Worm (Caenorhabditis elegans) whole organism, young adult: ENCODE results near the gene srbc-20.

ENCODE experiments used
- F39B2.1 ChIP-seq: fragments of 200-800 bp; sonication (Bioruptor generic); IDR thresholded peaks from 2 replicates; pipeline ENCODE4 v1.3.6; 2022; ENCODE audit warnings: missing genetic modification reagents, missing genetic modification characterization, missing compliant biosample characterization
- T26A5.8 ChIP-seq: sonication (generic microtip); optimal IDR thresholded peaks from 2 replicates; lab custom pipeline; 2016; ENCODE audit warnings: missing genetic modification characterization, missing compliant biosample characterization
- bed-1 ChIP-seq: fragments of 200-800 bp; sonication (Bioruptor generic); IDR thresholded peaks from 2 replicates; pipeline ENCODE4 v1.3.6; 2022; ENCODE audit warnings: missing genetic modification reagents, missing genetic modification characterization, missing compliant biosample characterization
- hlh-12 ChIP-seq: sonication (generic microtip); optimal IDR thresholded peaks from 2 replicates; lab custom pipeline; 2016; ENCODE audit warnings: missing genetic modification characterization, missing compliant biosample characterization
- lin-26 ChIP-seq: fragments of 200-800 bp; sonication (Bioruptor generic); IDR thresholded peaks from 2 replicates; pipeline ENCODE4 v1.3.6; 2022; ENCODE audit warnings: missing genetic modification reagents, missing genetic modification characterization, missing compliant biosample characterization
- lsy-27 ChIP-seq: sonication (generic microtip); optimal IDR thresholded peaks from 2 replicates; lab custom pipeline; 2017; ENCODE audit warnings: missing genetic modification characterization, mild to moderate bottlenecking, missing compliant biosample characterization, antibody characterized with exemption, missing genotype, borderline replicate concordance; ENCODE audit not compliant: insufficient read depth
- snpc-1.1 ChIP-seq: sonication (generic microtip); optimal IDR thresholded peaks from 2 replicates; lab custom pipeline; 2017; ENCODE audit warnings: missing genetic modification characterization, mild to moderate bottlenecking, missing compliant biosample characterization, antibody characterized with exemption, moderate library complexity, missing genotype, missing genetic modification reagents; ENCODE audit not compliant: insufficient read depth

DNA sequence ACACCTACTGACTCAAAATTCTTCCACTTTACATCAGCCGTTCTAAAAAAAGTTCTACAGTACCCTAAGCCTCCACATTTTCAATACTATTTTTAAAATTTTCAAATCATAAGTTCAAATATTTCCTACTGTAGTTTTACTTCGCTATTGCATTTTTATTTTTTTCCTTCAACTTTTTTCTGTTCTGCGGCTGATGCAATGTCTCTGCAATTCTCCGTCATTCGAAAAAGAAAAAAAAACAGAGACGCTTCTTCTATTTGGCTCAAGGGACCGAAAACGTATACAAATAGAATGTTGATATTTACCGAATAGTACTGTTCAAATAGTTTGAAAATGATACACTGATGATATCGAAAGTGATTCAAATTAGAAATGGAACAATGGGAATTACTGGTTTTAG lies 8.6 kb upstream of the srbc-20 start:
- TF ChIP-seq lin-26 (GFP tag; lab: Robert Waterston, UW) (no peak), hlh-12 (tag; lab: Kevin White, UChicago) (no peak), lsy-27 (tag; lab: Kevin White, UChicago) (no peak), snpc-1.1 (tag; lab: Kevin White, UChicago) (no peak), F39B2.1 (GFP tag; lab: Robert Waterston, UW) (no peak), T26A5.8 (tag; lab: Kevin White, UChicago) (no peak), bed-1 (GFP tag; lab: Robert Waterston, UW) (no peak)
